ENCODE assay signal across 6 fruit fly cellular contexts in genomic region chrX:1899445-1900085, dm6.
TF ChIP-seq lines count a peak whose summit lies in the region.

No protein-coding gene starts in this region.

- no peak for TF ChIP-seq CTCF in whole organism, embryonic (GFP tag; optimal IDR thresholded peaks at IDR 0.05; lab: Kevin White, UChicago)

TF ChIP-seq in whole organism, 6 proteins besides CTCF, POLR2A, EP300 and RAD21:
- TF ChIP-seq EcR (GFP tag; optimal IDR thresholded peaks at IDR 0.05; lab: Kevin White, UChicago) (no peak), usp (GFP tag; optimal IDR thresholded peaks at IDR 0.05; lab: Kevin White, UChicago) (no peak), pan (optimal IDR thresholded peaks at IDR 0.05; lab: Kevin White, UChicago) (no peak), Dll (optimal IDR thresholded peaks at IDR 0.05; lab: Kevin White, UChicago) (peak; percentile 34), CG8478 (optimal IDR thresholded peaks at IDR 0.05; lab: Kevin White, UChicago) (no peak)
TF ChIP-seq in whole organism: peak in this region for 1.

TF ChIP-seq in whole organism, adult, 20 proteins besides CTCF, POLR2A, EP300 and RAD21:
- TF ChIP-seq CG33017 (tag; optimal IDR thresholded peaks at IDR 0.05; lab: Kevin White, UChicago) (no peak), CG14711 (tag; optimal IDR thresholded peaks at IDR 0.05; lab: Kevin White, UChicago) (peak; percentile 94), ovo (GFP tag; optimal IDR thresholded peaks at IDR 0.05; lab: Kevin White, UChicago) (no peak), CG7101 (tag; optimal IDR thresholded peaks at IDR 0.05; lab: Kevin White, UChicago) (no peak)

TF ChIP-seq in whole organism, embryonic, 481 proteins besides CTCF, POLR2A, EP300 and RAD21 (continues in another document):
- no peak for TF ChIP-seq Hand (GFP tag; optimal IDR thresholded peaks at IDR 0.05; lab: Kevin White, UChicago)
- no peak for TF ChIP-seq CG12659 (GFP tag; optimal IDR thresholded peaks at IDR 0.05; lab: Kevin White, UChicago)
- peak; percentile 16 for TF ChIP-seq CG34376 (GFP tag; optimal IDR thresholded peaks at IDR 0.05; lab: Kevin White, UChicago)
- no peak for TF ChIP-seq PHDP (tag; optimal IDR thresholded peaks at IDR 0.05; lab: Kevin White, UChicago)
- no peak for TF ChIP-seq ken (GFP tag; IDR thresholded peaks at IDR 0.05; lab: Robert Waterston, UW)
- no peak for TF ChIP-seq CG6175 (GFP tag; IDR thresholded peaks at IDR 0.05; lab: Robert Waterston, UW)
- TF ChIP-seq fd102C (GFP tag; optimal IDR thresholded peaks at IDR 0.05; lab: Kevin White, UChicago) = no peak
- TF ChIP-seq lilli (GFP tag; optimal IDR thresholded peaks at IDR 0.05; lab: Kevin White, UChicago) = no peak
- TF ChIP-seq rib (GFP tag; IDR thresholded peaks at IDR 0.05; lab: Robert Waterston, UW) = no peak
- TF ChIP-seq eve (GFP tag; optimal IDR thresholded peaks at IDR 0.05; lab: Kevin White, UChicago) = no peak
- TF ChIP-seq en (GFP tag; optimal IDR thresholded peaks at IDR 0.05; lab: Kevin White, UChicago) = no peak
- TF ChIP-seq Taf1 (GFP tag; IDR thresholded peaks at IDR 0.05; lab: Robert Waterston, UW) = no peak
- TF ChIP-seq hkb (optimal IDR thresholded peaks at IDR 0.05; lab: Kevin White, UChicago) = no peak
- TF ChIP-seq hkb (GFP tag; IDR thresholded peaks at IDR 0.05; lab: Robert Waterston, UW) = no peak
- TF ChIP-seq Mrtf (GFP tag; IDR thresholded peaks at IDR 0.05; lab: Robert Waterston, UW) = no peak
- no peak for TF ChIP-seq Antp (GFP tag; optimal IDR thresholded peaks at IDR 0.05; lab: Kevin White, UChicago)
- no peak for TF ChIP-seq lov (optimal IDR thresholded peaks at IDR 0.05; lab: Kevin White, UChicago)
- no peak for TF ChIP-seq lov (GFP tag; IDR thresholded peaks at IDR 0.05; lab: Robert Waterston, UW)
- peak; percentile 43 for TF ChIP-seq YL-1 (GFP tag; optimal IDR thresholded peaks at IDR 0.05; lab: Kevin White, UChicago)
- no peak for TF ChIP-seq CG2875 (GFP tag; optimal IDR thresholded peaks at IDR 0.05; lab: Kevin White, UChicago)
- no peak for TF ChIP-seq Rx (GFP tag; IDR thresholded peaks at IDR 0.05; lab: Robert Waterston, UW)
- no peak for TF ChIP-seq CG34224 (GFP tag; IDR thresholded peaks at IDR 0.05; lab: Robert Waterston, UW; ENCODE audit: partially characterized antibody)

TF ChIP-seq in whole organism, prepupa, 60 proteins besides CTCF, POLR2A, EP300 and RAD21 (continues in another document):
- TF ChIP-seq dsx (GFP tag; optimal IDR thresholded peaks at IDR 0.05; lab: Kevin White, UChicago; ENCODE audit: poor library complexity, severe bottlenecking) (peak; percentile 17), Hr39 (GFP tag; optimal IDR thresholded peaks at IDR 0.05; lab: Kevin White, UChicago) (no peak), net (GFP tag; optimal IDR thresholded peaks at IDR 0.05; lab: Kevin White, UChicago) (peak; percentile 42), CG31627 (GFP tag; optimal IDR thresholded peaks at IDR 0.05; lab: Kevin White, UChicago) (no peak), Hr4 (GFP tag; optimal IDR thresholded peaks at IDR 0.05; lab: Kevin White, UChicago) (no peak), dac (GFP tag; optimal IDR thresholded peaks at IDR 0.05; lab: Kevin White, UChicago) (no peak), esn (GFP tag; optimal IDR thresholded peaks at IDR 0.05; lab: Kevin White, UChicago) (no peak), CG8119 (GFP tag; IDR thresholded peaks at IDR 0.05; lab: Robert Waterston, UW) (no peak), fd59A (GFP tag; optimal IDR thresholded peaks at IDR 0.05; lab: Kevin White, UChicago) (no peak), ss (GFP tag; optimal IDR thresholded peaks at IDR 0.05; lab: Kevin White, UChicago) (peak in 1 of 2 experiments; percentile 46), CG6854 (GFP tag; optimal IDR thresholded peaks at IDR 0.05; lab: Kevin White, UChicago) (no peak), CG3919 (GFP tag; optimal IDR thresholded peaks at IDR 0.05; lab: Kevin White, UChicago) (peak; percentile 51), Sox14 (GFP tag; optimal IDR thresholded peaks at IDR 0.05; lab: Kevin White, UChicago) (peak; percentile 17), eg (GFP tag; IDR thresholded peaks at IDR 0.05; lab: Robert Waterston, UW) (no peak), CG1621 (tag; optimal IDR thresholded peaks at IDR 0.05; lab: Kevin White, UChicago) (no peak), CG6163 (GFP tag; IDR thresholded peaks at IDR 0.05; lab: Robert Waterston, UW) (0 out of 3 replicates have a peak, but pooled peaks have one; percentile 12), fd85E (GFP tag; optimal IDR thresholded peaks at IDR 0.05; lab: Kevin White, UChicago) (no peak), CG7368 (GFP tag; optimal IDR thresholded peaks at IDR 0.05; lab: Kevin White, UChicago) (peak; percentile 19), Blimp-1 (GFP tag; optimal IDR thresholded peaks at IDR 0.05; lab: Kevin White, UChicago) (peak; percentile 56), achi (GFP tag; optimal IDR thresholded peaks at IDR 0.05; lab: Kevin White, UChicago) (no peak), Lpt (GFP tag; optimal IDR thresholded peaks at IDR 0.05; lab: Kevin White, UChicago) (peak; percentile 26), topi (GFP tag; optimal IDR thresholded peaks at IDR 0.05; lab: Kevin White, UChicago) (no peak)

TF ChIP-seq in whole organism, pupa, 21 proteins besides CTCF, POLR2A, EP300 and RAD21:
- TF ChIP-seq CG12605 (GFP tag; IDR thresholded peaks at IDR 0.05; lab: Robert Waterston, UW) (no peak), Ets98B (GFP tag; IDR thresholded peaks at IDR 0.05; lab: Robert Waterston, UW) (peak; percentile 21; the same call in 1 of the 2 replicates), CG13204 (GFP tag; optimal IDR thresholded peaks at IDR 0.05; lab: Kevin White, UChicago) (peak; percentile 62), Pif1B (GFP tag; optimal IDR thresholded peaks at IDR 0.05; lab: Kevin White, UChicago) (peak; percentile 31), fd96Ca (GFP tag; IDR thresholded peaks at IDR 0.05; lab: Robert Waterston, UW) (no peak), CG9948 (tag; optimal IDR thresholded peaks at IDR 0.05; lab: Kevin White, UChicago) (no peak)

TF ChIP-seq in whole organism, wandering third instar larva, 38 proteins besides CTCF, POLR2A, EP300 and RAD21:
- TF ChIP-seq Dif (GFP tag; optimal IDR thresholded peaks at IDR 0.05; lab: Kevin White, UChicago; ENCODE audit: partially characterized antibody) (peak; percentile 35), Hr78 (GFP tag; optimal IDR thresholded peaks at IDR 0.05; lab: Kevin White, UChicago) (no peak), N (GFP tag; optimal IDR thresholded peaks at IDR 0.05; lab: Kevin White, UChicago) (peak; percentile 55), lola (GFP tag; optimal IDR thresholded peaks at IDR 0.05; lab: Kevin White, UChicago) (no peak), brk (GFP tag; optimal IDR thresholded peaks at IDR 0.05; lab: Kevin White, UChicago) (no peak), dsf (GFP tag; optimal IDR thresholded peaks at IDR 0.05; lab: Kevin White, UChicago; ENCODE audit: borderline replicate concordance) (no peak), CG9705 (GFP tag; optimal IDR thresholded peaks at IDR 0.05; lab: Kevin White, UChicago) (no peak), Rel (GFP tag; optimal IDR thresholded peaks at IDR 0.05; lab: Kevin White, UChicago) (no peak), Rel (tag; optimal IDR thresholded peaks at IDR 0.05; lab: Kevin White, UChicago) (no peak), sage (GFP tag; optimal IDR thresholded peaks at IDR 0.05; lab: Kevin White, UChicago) (no peak), tai (GFP tag; optimal IDR thresholded peaks at IDR 0.05; lab: Kevin White, UChicago) (no peak), usp (GFP tag; optimal IDR thresholded peaks at IDR 0.05; lab: Kevin White, UChicago) (no peak), Dfd (GFP tag; optimal IDR thresholded peaks at IDR 0.05; lab: Kevin White, UChicago) (no peak)
TF ChIP-seq in whole organism, wandering third instar larva: peak in this region for 2.
